Worm (Caenorhabditis elegans): ENCODE results near the gene dhs-25.

The dhs-25 gene

ce11 chrX:1485718-1486117, 614 bp upstream of the dhs-25 start, which contains the start of gene D1005.4:
Gene D1005.4, minus strand, starts transcription at chrX:1485818.
- no peak for TF ChIP-seq B0019.2 (GFP tag; conservative IDR thresholded peaks at IDR 0.05)

- TF ChIP-seq madf-8 (GFP tag; conservative IDR thresholded peaks at IDR 0.05), result no peak
- no peak for TF ChIP-seq cebp-1 (GFP tag; IDR thresholded peaks at IDR 0.05)
- TF ChIP-seq cebp-1 (tag; optimal IDR thresholded peaks at IDR 0.05), result no peak
- no peak for TF ChIP-seq F37B4.10 (GFP tag; IDR thresholded peaks at IDR 0.05)
- TF ChIP-seq lin-54 (GFP tag; optimal IDR thresholded peaks at IDR 0.05), result no peak
- no peak for TF ChIP-seq rec-8 (tag; optimal IDR thresholded peaks at IDR 0.05)
- no peak for TF ChIP-seq let-607 (tag; optimal IDR thresholded peaks at IDR 0.05)
- TF ChIP-seq ztf-18 (tag; optimal IDR thresholded peaks at IDR 0.05), result no peak
- no peak for TF ChIP-seq egl-18 (GFP tag; IDR thresholded peaks at IDR 0.05)
- no peak for TF ChIP-seq nhr-27 (tag; optimal IDR thresholded peaks at IDR 0.05)
- TF ChIP-seq tlf-1 (GFP tag; optimal IDR thresholded peaks at IDR 0.05), result no peak
- no peak for TF ChIP-seq egrh-3 (GFP tag; IDR thresholded peaks at IDR 0.05)
- no peak for TF ChIP-seq ceh-91 (GFP tag; IDR thresholded peaks at IDR 0.05)
- no peak for TF ChIP-seq sptf-2 (GFP tag; optimal IDR thresholded peaks at IDR 0.05)
- TF ChIP-seq lsy-27 (tag; optimal IDR thresholded peaks at IDR 0.05; ENCODE audit: borderline replicate concordance, insufficient read depth), result no peak
- TF ChIP-seq nfyb-1 (GFP tag; IDR thresholded peaks at IDR 0.05), result no peak
- no peak for TF ChIP-seq ama-1 (optimal IDR thresholded peaks at IDR 0.05)
- TF ChIP-seq ama-1 (GFP tag; optimal IDR thresholded peaks at IDR 0.05), result no peak
- TF ChIP-seq attf-3 (GFP tag; conservative IDR thresholded peaks at IDR 0.05), result no peak
- no peak for TF ChIP-seq lag-1 (GFP tag; IDR thresholded peaks at IDR 0.05)
- no peak for TF ChIP-seq B0336.3 (GFP tag; IDR thresholded peaks at IDR 0.05)
- no peak for TF ChIP-seq F57A8.1 (GFP tag; optimal IDR thresholded peaks at IDR 0.05)
- TF ChIP-seq dpff-1 (tag; optimal IDR thresholded peaks at IDR 0.05), result peak; percentile 35
- no peak for TF ChIP-seq snpc-1.3 (tag; optimal IDR thresholded peaks at IDR 0.05; ENCODE audit: insufficient read depth)
- no peak for TF ChIP-seq tbx-9 (tag; optimal IDR thresholded peaks at IDR 0.05; ENCODE audit: borderline replicate concordance)
- TF ChIP-seq ztf-22 (GFP tag; optimal IDR thresholded peaks at IDR 0.05), result no peak
- TF ChIP-seq lin-35 (GFP tag; optimal IDR thresholded peaks at IDR 0.05), result no peak
- peak; percentile 72 for TF ChIP-seq zim-3 (tag; optimal IDR thresholded peaks at IDR 0.05)
- no peak for TF ChIP-seq sdz-38 (tag; optimal IDR thresholded peaks at IDR 0.05)
- no peak for TF ChIP-seq ceh-40 (GFP tag; IDR thresholded peaks at IDR 0.05)
- no peak for TF ChIP-seq mes-4 (tag; optimal IDR thresholded peaks at IDR 0.05)
- 0 out of 2 replicates have a peak, but pooled peaks have one; percentile 17 for TF ChIP-seq C06A6.2 (GFP tag; conservative IDR thresholded peaks at IDR 0.05)
- no peak for TF ChIP-seq sea-2 (GFP tag; IDR thresholded peaks at IDR 0.05)
- no peak for TF ChIP-seq efl-1 (GFP tag; optimal IDR thresholded peaks at IDR 0.05)
- TF ChIP-seq nfya-2 (GFP tag; IDR thresholded peaks at IDR 0.05), result no peak
- TF ChIP-seq madf-10 (tag; optimal IDR thresholded peaks at IDR 0.05), result no peak
- TF ChIP-seq nfya-1 (tag; optimal IDR thresholded peaks at IDR 0.05; ENCODE audit: borderline replicate concordance, insufficient read depth), result no peak
- TF ChIP-seq dox-1 (GFP tag; IDR thresholded peaks at IDR 0.05), result peak; percentile 13; the same call in 1 of the 2 replicates
- TF ChIP-seq K11D2.4 (GFP tag; IDR thresholded peaks at IDR 0.05), result no peak
- no peak for TF ChIP-seq F23B12.7 (tag; optimal IDR thresholded peaks at IDR 0.05; ENCODE audit: insufficient read depth)
- TF ChIP-seq ztf-26 (tag; optimal IDR thresholded peaks at IDR 0.05), result no peak
- TF ChIP-seq ztf-28 (GFP tag; IDR thresholded peaks at IDR 0.05), result no peak
- TF ChIP-seq attf-5 (GFP tag; optimal IDR thresholded peaks at IDR 0.05), result no peak
- TF ChIP-seq hsf-1 (GFP tag; IDR thresholded peaks at IDR 0.05), result no peak
- TF ChIP-seq nhr-120 (GFP tag; IDR thresholded peaks at IDR 0.05), result no peak
- TF ChIP-seq snpc-3.4 (tag; optimal IDR thresholded peaks at IDR 0.05), result no peak
Measured at ce11 chrX:1487096-1487495, 764 bp downstream of the dhs-25 start.

Data from whole organism, young adult.